Worm (Caenorhabditis elegans) whole organism, L4 larva: ENCODE measurements around the gene ttc-4.

ENCODE experiments used
- T20F7.1 ChIP-seq: fragments of 200-800 bp; sonication (Bioruptor generic); optimal IDR thresholded peaks from 2 replicates; lab custom pipeline; 2018; ENCODE audit warnings: mild to moderate bottlenecking, missing genetic modification characterization, missing compliant biosample characterization
- Y48G9A.11 ChIP-seq: fragments of 200-800 bp; sonication (Bioruptor generic); IDR thresholded peaks from 2 replicates; pipeline ENCODE4 v1.3.6; 2022; ENCODE audit warnings: missing genetic modification reagents, missing genetic modification characterization, missing compliant biosample characterization
- Y75B8A.6 ChIP-seq: fragments of 200-800 bp; sonication (Bioruptor generic); IDR thresholded peaks from 2 replicates; pipeline ENCODE4 v1.3.6; 2022; ENCODE audit warnings: missing genetic modification reagents, missing genetic modification characterization, missing compliant biosample characterization
- aha-1 ChIP-seq: fragments of 150-350 bp; peaks from one replicate; lab custom pipeline; 2014; ENCODE audit warnings: missing biosample characterization, missing genetic modification characterization
- ceh-20 ChIP-seq: fragments of 200-800 bp; sonication (Bioruptor generic); IDR thresholded peaks from 2 replicates; pipeline ENCODE4 v1.3.6; 2022; ENCODE audit warnings: missing genetic modification reagents, missing genetic modification characterization, missing compliant biosample characterization
- ctbp-1 ChIP-seq: fragments of 200-800 bp; sonication (Bioruptor generic); IDR thresholded peaks from 2 replicates; pipeline ENCODE4 v1.3.6; 2022; ENCODE audit warnings: missing genetic modification reagents, missing genetic modification characterization, missing compliant biosample characterization
- daf-16 ChIP-seq, 3 experiments: sonication (generic microtip); optimal IDR thresholded peaks; 2 replicates each; lab custom pipeline; 2016 to 2017; ENCODE audit warnings: missing genetic modification characterization in 3 of 3, missing genetic modification reagents in 3 of 3, mild to moderate bottlenecking in 2 of 3, missing compliant biosample characterization in 2 of 3, missing biosample characterization in 1 of 3, moderate library complexity in 1 of 3
- dmd-6 ChIP-seq: fragments of 200-800 bp; sonication (Bioruptor generic); IDR thresholded peaks from 2 replicates; pipeline ENCODE4 v1.3.6; 2022; ENCODE audit warnings: missing genetic modification reagents, missing genetic modification characterization, missing compliant biosample characterization
- dmd-9 ChIP-seq: fragments of 200-800 bp; sonication (Bioruptor generic); IDR thresholded peaks from 2 replicates; pipeline ENCODE4 v1.3.6; 2022; ENCODE audit warnings: missing genetic modification reagents, missing genetic modification characterization, missing compliant biosample characterization
- duxl-1 ChIP-seq: sonication (generic microtip); optimal IDR thresholded peaks from 2 replicates; lab custom pipeline; 2016; ENCODE audit warnings: mild to moderate bottlenecking, missing genetic modification characterization, moderate library complexity, missing compliant biosample characterization; ENCODE audit not compliant: poor library complexity
- hif-1 ChIP-seq, 2 experiments: sonication (generic microtip); optimal IDR thresholded peaks; 2 replicates each; lab custom pipeline; 2016 to 2017; ENCODE audit warnings: missing compliant biosample characterization in 2 of 2, missing genetic modification characterization in 2 of 2, missing genetic modification reagents in 2 of 2, missing genotype in 2 of 2, mild to moderate bottlenecking in 1 of 2
- hlh-11 ChIP-seq: fragments of 200-800 bp; sonication (Bioruptor generic); optimal IDR thresholded peaks from 2 replicates; lab custom pipeline; 2018; ENCODE audit warnings: mild to moderate bottlenecking, missing genetic modification characterization, missing compliant biosample characterization
- hlh-30 ChIP-seq: sonication (generic microtip); optimal IDR thresholded peaks from 2 replicates; lab custom pipeline; 2017; ENCODE audit warnings: antibody characterized with exemption, mild to moderate bottlenecking, missing genetic modification characterization, missing compliant biosample characterization; ENCODE audit not compliant: insufficient read depth
- hmg-1.1 ChIP-seq: fragments of 200-800 bp; sonication (Bioruptor generic); IDR thresholded peaks from 2 replicates; pipeline ENCODE4 v1.3.6; 2022; ENCODE audit warnings: missing genetic modification reagents, missing genetic modification characterization, missing compliant biosample characterization
- lin-38 ChIP-seq: fragments of 200-800 bp; sonication (Bioruptor generic); IDR thresholded peaks from 2 replicates; pipeline ENCODE4 v1.3.6; 2022; ENCODE audit warnings: missing genetic modification reagents, missing genetic modification characterization, missing compliant biosample characterization
- lir-3 ChIP-seq: sonication (generic microtip); optimal IDR thresholded peaks from 2 replicates; lab custom pipeline; 2016; ENCODE audit warnings: mild to moderate bottlenecking, missing genetic modification characterization, missing compliant biosample characterization
- lsy-2 ChIP-seq, 2 experiments: fragments of 150-350 bp in 1 of 2; sonication (generic microtip) in 1 of 2; optimal IDR thresholded peaks; 2 replicates each; lab custom pipeline; 2014 to 2017; ENCODE audit warnings: missing biosample characterization in 2 of 2, missing genetic modification characterization in 2 of 2
- mdl-1 ChIP-seq, 2 experiments: fragments of 150-350 bp in 1 of 2; sonication (generic microtip) in 1 of 2; optimal IDR thresholded peaks; 2 replicates each; lab custom pipeline; 2014 to 2017; ENCODE audit warnings: missing biosample characterization in 2 of 2, missing genetic modification characterization in 2 of 2
- mxl-2 ChIP-seq: fragments of 200-800 bp; sonication (Bioruptor generic); conservative IDR thresholded peaks from 2 replicates; pipeline ENCODE4 v1.3.6; 2022; ENCODE audit warnings: missing genetic modification reagents, missing genetic modification characterization, missing compliant biosample characterization
- nhr-102 ChIP-seq: sonication (generic microtip); optimal IDR thresholded peaks from 2 replicates; lab custom pipeline; 2016; ENCODE audit warnings: mild to moderate bottlenecking, missing genetic modification characterization, moderate library complexity, missing compliant biosample characterization
- nhr-11 ChIP-seq: fragments of 150-350 bp; optimal IDR thresholded peaks from 2 replicates; lab custom pipeline; 2014; ENCODE audit warnings: missing biosample characterization, missing genetic modification characterization
- nhr-111 ChIP-seq: fragments of 200-800 bp; sonication (Bioruptor generic); optimal IDR thresholded peaks from 2 replicates; lab custom pipeline; 2018; ENCODE audit warnings: mild to moderate bottlenecking, missing genetic modification characterization, missing compliant biosample characterization
- nhr-25 ChIP-seq: sonication (generic microtip); optimal IDR thresholded peaks from 2 replicates; lab custom pipeline; 2017; ENCODE audit warnings: missing genetic modification characterization, mild to moderate bottlenecking, missing compliant biosample characterization, antibody characterized with exemption, moderate library complexity, borderline replicate concordance; ENCODE audit not compliant: insufficient read depth
- nhr-28 ChIP-seq: fragments of 150-350 bp; optimal IDR thresholded peaks from 2 replicates; lab custom pipeline; 2014; ENCODE audit warnings: missing biosample characterization, missing genetic modification characterization
- nhr-6 ChIP-seq: fragments of 150-350 bp; optimal IDR thresholded peaks from 2 replicates; lab custom pipeline; 2014; ENCODE audit warnings: missing biosample characterization, missing genetic modification characterization
- nhr-77 ChIP-seq: fragments of 150-350 bp; optimal IDR thresholded peaks from 2 replicates; lab custom pipeline; 2014; ENCODE audit warnings: missing biosample characterization, missing genetic modification characterization
- php-3 ChIP-seq: fragments of 200-800 bp; sonication (Bioruptor generic); IDR thresholded peaks from 2 replicates; pipeline ENCODE4 v1.3.6; 2022; ENCODE audit warnings: missing genetic modification reagents, missing genetic modification characterization, missing compliant biosample characterization
- pqm-1 ChIP-seq: sonication (generic microtip); optimal IDR thresholded peaks from 2 replicates; lab custom pipeline; 2017; ENCODE audit warnings: missing biosample characterization, missing genetic modification characterization
- rbr-2 ChIP-seq: sonication (generic microtip); optimal IDR thresholded peaks from 2 replicates; lab custom pipeline; 2016; ENCODE audit warnings: missing genotype, missing genetic modification characterization, missing compliant biosample characterization
- saeg-2 ChIP-seq: fragments of 200-800 bp; sonication (Bioruptor generic); IDR thresholded peaks from 2 replicates; pipeline ENCODE4 v1.3.6; 2022; ENCODE audit warnings: missing genetic modification reagents, missing genetic modification characterization, missing compliant biosample characterization
- skn-1 ChIP-seq: fragments of 150-350 bp; optimal IDR thresholded peaks from 2 replicates; lab custom pipeline; 2014; ENCODE audit warnings: missing biosample characterization, missing genetic modification characterization
- snpc-1.2 ChIP-seq: fragments of 200-800 bp; sonication (Bioruptor generic); IDR thresholded peaks from 2 replicates; pipeline ENCODE4 v1.3.6; 2022; ENCODE audit warnings: missing genetic modification reagents, missing genetic modification characterization, missing compliant biosample characterization
- spr-3 ChIP-seq: fragments of 200-800 bp; sonication (Bioruptor generic); optimal IDR thresholded peaks from 2 replicates; lab custom pipeline; 2018; ENCODE audit warnings: mild to moderate bottlenecking, missing genetic modification characterization, missing compliant biosample characterization
- tag-97 ChIP-seq: fragments of 200-800 bp; sonication (Bioruptor generic); IDR thresholded peaks from 2 replicates; pipeline ENCODE4 v1.3.6; 2022; ENCODE audit warnings: missing genetic modification characterization, missing compliant biosample characterization
- unc-130 ChIP-seq: sonication (generic microtip); optimal IDR thresholded peaks from 2 replicates; lab custom pipeline; 2016; ENCODE audit warnings: missing genetic modification reagents, missing genetic modification characterization, missing compliant biosample characterization
- unc-39 ChIP-seq: sonication (generic microtip); optimal IDR thresholded peaks from 2 replicates; lab custom pipeline; 2017; ENCODE audit warnings: missing biosample characterization, missing genetic modification characterization
- unc-62 ChIP-seq, 3 experiments: fragments of 150-350 bp in 1 of 3; sonication (generic microtip); optimal IDR thresholded peaks in 2 of 3; peaks in 1 of 3; 1 replicate in 1 of 3; 2 replicates in 2 of 3; lab custom pipeline; 2014 to 2017; ENCODE audit warnings: missing biosample characterization in 3 of 3, missing genetic modification characterization in 3 of 3, missing genetic modification reagents in 3 of 3, missing genotype in 1 of 3
- zag-1 ChIP-seq: fragments of 150-350 bp; optimal IDR thresholded peaks from 2 replicates; lab custom pipeline; 2014; ENCODE audit warnings: missing biosample characterization, missing genetic modification characterization
- zfp-2 ChIP-seq: sonication (generic microtip); optimal IDR thresholded peaks from 2 replicates; lab custom pipeline; 2016; ENCODE audit warnings: mild to moderate bottlenecking, missing genetic modification characterization, missing compliant biosample characterization
- ztf-7 ChIP-seq: fragments of 150-350 bp; optimal IDR thresholded peaks from 2 replicates; lab custom pipeline; 2014; ENCODE audit warnings: missing biosample characterization, missing genetic modification characterization

ttc-4 gene

ce11 chrII:5587794-5588193 lies 6.7 kb upstream of the ttc-4 start:
- TF ChIP-seq Y48G9A.11 (no peak), pqm-1 (tag; lab: Kevin White, UChicago) (no peak), skn-1 (no peak), saeg-2 (GFP tag; lab: Robert Waterston, UW) (no peak), unc-62 (GFP tag; optimal IDR thresholded peaks at IDR 0.05 in 1 of 2; lab: Kevin White, UChicago) (peak in 1 of 2 experiments; percentile 74), unc-62 (tag; optimal IDR thresholded peaks at IDR 0.05; lab: Kevin White, UChicago) (no peak), aha-1 (peak; percentile 91)

- no peak for TF ChIP-seq spr-3 (GFP tag; lab: Kevin White, UChicago)
- no peak for TF ChIP-seq Y75B8A.6
- no peak for TF ChIP-seq zfp-2 (tag; lab: Kevin White, UChicago)
- TF ChIP-seq saeg-2 (GFP tag; lab: Robert Waterston, UW) = no peak
- no peak for TF ChIP-seq php-3
- no peak for TF ChIP-seq unc-130 (GFP tag; lab: Kevin White, UChicago)
- no peak for TF ChIP-seq nhr-28 (tag; lab: Kevin White, UChicago)
- TF ChIP-seq zag-1 = no peak
- TF ChIP-seq rbr-2 (tag; lab: Kevin White, UChicago) = no peak
- TF ChIP-seq nhr-111 = no peak
- no peak for TF ChIP-seq duxl-1 (tag; lab: Kevin White, UChicago)
- no peak for TF ChIP-seq lir-3 (tag; lab: Kevin White, UChicago)
Measured at ce11 chrII:5589690-5590089, 4.8 kb upstream of the ttc-4 start, which contains the start of gene C17G10.13. Gene C17G10.13, minus strand, starts transcription at chrII:5589790.

ce11 chrII:5591558-5591957 lies 3.0 kb upstream of the ttc-4 start:
- TF ChIP-seq unc-62 (GFP tag; optimal IDR thresholded peaks at IDR 0.05 in 1 of 2; lab: Kevin White, UChicago) = peak in 1 of 2 experiments; percentile 68
- no peak for TF ChIP-seq unc-62 (tag; optimal IDR thresholded peaks at IDR 0.05; lab: Kevin White, UChicago)
- TF ChIP-seq nhr-102 (tag; lab: Kevin White, UChicago) = no peak

ce11 chrII:5592857-5593256 lies 1.7 kb upstream of the ttc-4 start:
- TF ChIP-seq lin-38 (no peak), unc-62 (GFP tag; optimal IDR thresholded peaks at IDR 0.05 in 1 of 2; lab: Kevin White, UChicago) (peak in 1 of 2 experiments; percentile 52), unc-62 (tag; optimal IDR thresholded peaks at IDR 0.05; lab: Kevin White, UChicago) (no peak)

- TF ChIP-seq rbr-2 (tag; lab: Kevin White, UChicago) (peak; percentile 32), ztf-7 (tag; lab: Kevin White, UChicago) (peak; percentile 49), hlh-30 (tag; lab: Kevin White, UChicago) (peak; percentile 97), unc-130 (GFP tag; lab: Kevin White, UChicago) (no peak), lin-38 (peak; percentile 75), nhr-77 (tag; lab: Kevin White, UChicago) (peak; percentile 63), dmd-6 (peak; percentile 39; the same call in 1 of the 2 replicates), unc-39 (tag; lab: Kevin White, UChicago) (no peak), hlh-11 (tag; lab: Kevin White, UChicago) (peak; percentile 85), hif-1 (tag; optimal IDR thresholded peaks at IDR 0.05; lab: Kevin White, UChicago) (peak in 1 of 2 experiments; percentile 44), ctbp-1 (GFP tag; lab: Robert Waterston, UW) (0 out of 2 replicates have a peak, but pooled peaks have one; percentile 18), hmg-1.1 (GFP tag; lab: Robert Waterston, UW) (0 out of 2 replicates have a peak, but pooled peaks have one; percentile 36), mdl-1 (tag; optimal IDR thresholded peaks at IDR 0.05; lab: Kevin White, UChicago) (peak in 1 of 2 experiments; percentile 72), nhr-6 (tag; lab: Kevin White, UChicago) (peak; percentile 55), nhr-11 (tag; lab: Kevin White, UChicago) (peak; percentile 86), snpc-1.2 (GFP tag; lab: Robert Waterston, UW) (no peak), nhr-25 (tag; lab: Kevin White, UChicago) (peak; percentile 61), mxl-2 (GFP tag; lab: Robert Waterston, UW) (no peak), ceh-20 (GFP tag; lab: Robert Waterston, UW) (no peak), daf-16 (GFP tag; optimal IDR thresholded peaks at IDR 0.05; lab: Kevin White, UChicago) (peak in 1 of 2 experiments; percentile 12), daf-16 (tag; optimal IDR thresholded peaks at IDR 0.05; lab: Kevin White, UChicago) (peak; percentile 56), unc-62 (GFP tag; optimal IDR thresholded peaks at IDR 0.05 in 1 of 2; lab: Kevin White, UChicago) (peak in 1 of 2 experiments; percentile 87), unc-62 (tag; optimal IDR thresholded peaks at IDR 0.05; lab: Kevin White, UChicago) (no peak), tag-97 (GFP tag; lab: Robert Waterston, UW) (no peak), dmd-9 (GFP tag; lab: Robert Waterston, UW) (no peak), lsy-2 (tag; optimal IDR thresholded peaks at IDR 0.05; lab: Kevin White, UChicago) (peak; percentile 9 to 80), T20F7.1 (GFP tag; lab: Kevin White, UChicago) (peak; percentile 41)
Measured at ce11 chrII:5593377-5593932, 1.1 kb upstream of the ttc-4 start, which contains the start of gene cdc-14. Gene cdc-14, minus strand, starts transcription at chrII:5593427.
